Worm (Caenorhabditis elegans): ENCODE results near the gene Y43F8B.18.

Y43F8B.18 gene

ce11 chrV:19519511-19519934, 33.7 kb downstream of the Y43F8B.18 start:
- TF ChIP-seq ets-4 (GFP tag; optimal IDR thresholded peaks at IDR 0.05) (no peak), lin-40 (tag; optimal IDR thresholded peaks at IDR 0.05) (peak; percentile 65), xnd-1 (tag; optimal IDR thresholded peaks at IDR 0.05) (no peak), dpff-1 (tag; optimal IDR thresholded peaks at IDR 0.05) (peak; percentile 5), aptf-3 (GFP tag; IDR thresholded peaks at IDR 0.05) (0 out of 2 replicates have a peak, but pooled peaks have one; percentile 67), mxl-1 (tag; optimal IDR thresholded peaks at IDR 0.05) (no peak), bed-2 (GFP tag; IDR thresholded peaks at IDR 0.05) (no peak), ceh-58 (GFP tag; IDR thresholded peaks at IDR 0.05) (no peak), hmg-1.2 (GFP tag; IDR thresholded peaks at IDR 0.05) (peak; percentile 28; the same call in 1 of the 2 replicates), die-1 (tag; optimal IDR thresholded peaks at IDR 0.05) (no peak), nhr-179 (tag; optimal IDR thresholded peaks at IDR 0.05) (no peak), ccch-3 (GFP tag; optimal IDR thresholded peaks at IDR 0.05) (no peak), cebp-1 (GFP tag; IDR thresholded peaks at IDR 0.05) (no peak), cebp-1 (tag; optimal IDR thresholded peaks at IDR 0.05) (peak; percentile 53), sdz-38 (tag; optimal IDR thresholded peaks at IDR 0.05) (no peak), snpc-1.1 (tag; optimal IDR thresholded peaks at IDR 0.05; ENCODE audit: insufficient read depth) (no peak), madf-10 (tag; optimal IDR thresholded peaks at IDR 0.05) (no peak), ztf-25 (GFP tag; IDR thresholded peaks at IDR 0.05) (no peak), B0019.2 (GFP tag; conservative IDR thresholded peaks at IDR 0.05) (no peak), ceh-100 (GFP tag; IDR thresholded peaks at IDR 0.05) (peak; percentile 36), cebp-2 (GFP tag; IDR thresholded peaks at IDR 0.05) (no peak), ceh-91 (GFP tag; IDR thresholded peaks at IDR 0.05) (no peak), B0261.1 (tag; optimal IDR thresholded peaks at IDR 0.05) (no peak), F39B2.1 (GFP tag; IDR thresholded peaks at IDR 0.05) (no peak), hlh-12 (tag; optimal IDR thresholded peaks at IDR 0.05) (no peak), rcor-1 (GFP tag; IDR thresholded peaks at IDR 0.05) (no peak), chd-7 (tag; optimal IDR thresholded peaks at IDR 0.05) (peak; percentile 43), F55B11.4 (tag; optimal IDR thresholded peaks at IDR 0.05; ENCODE audit: borderline replicate concordance, insufficient read depth) (no peak), mes-4 (tag; optimal IDR thresholded peaks at IDR 0.05) (no peak), hlh-26 (GFP tag; conservative IDR thresholded peaks at IDR 0.05) (no peak), nfya-1 (tag; optimal IDR thresholded peaks at IDR 0.05; ENCODE audit: borderline replicate concordance, insufficient read depth) (no peak), T07F8.4 (tag; optimal IDR thresholded peaks at IDR 0.05) (no peak), ZK185.1 (tag; optimal IDR thresholded peaks at IDR 0.05; ENCODE audit: poor library complexity, severe bottlenecking) (no peak), nfyb-1 (GFP tag; IDR thresholded peaks at IDR 0.05) (peak; percentile 78), madf-3 (GFP tag; IDR thresholded peaks at IDR 0.05) (0 out of 2 replicates have a peak, but pooled peaks have one; percentile 29), Y95B8A.8 (GFP tag; IDR thresholded peaks at IDR 0.05) (no peak), F37B4.10 (GFP tag; IDR thresholded peaks at IDR 0.05) (no peak), F22D6.2 (tag; optimal IDR thresholded peaks at IDR 0.05) (no peak), repo-1 (tag; optimal IDR thresholded peaks at IDR 0.05) (peak; percentile 75), lsl-1 (GFP tag; optimal IDR thresholded peaks at IDR 0.05) (no peak), ztf-26 (tag; optimal IDR thresholded peaks at IDR 0.05) (peak; percentile 88), let-526 (GFP tag; IDR thresholded peaks at IDR 0.05) (no peak), tbp1 (GFP tag; optimal IDR thresholded peaks at IDR 0.05) (no peak), snpc-1.3 (tag; optimal IDR thresholded peaks at IDR 0.05; ENCODE audit: insufficient read depth) (no peak), F52B5.7 (tag; optimal IDR thresholded peaks at IDR 0.05) (peak; percentile 7), F23B12.7 (tag; optimal IDR thresholded peaks at IDR 0.05; ENCODE audit: insufficient read depth) (no peak), bed-1 (GFP tag; IDR thresholded peaks at IDR 0.05) (no peak), madf-8 (GFP tag; conservative IDR thresholded peaks at IDR 0.05) (no peak), atf-7 (tag; optimal IDR thresholded peaks at IDR 0.05) (peak; percentile 57)

Data from whole organism, young adult.